Worm (Caenorhabditis elegans) whole organism, young adult: ENCODE data around the gene ugt-55.

ENCODE experiments used
- B0261.1 ChIP-seq: sonication (generic microtip); optimal IDR thresholded peaks from 2 replicates; lab custom pipeline; 2016; ENCODE audit warnings: mild to moderate bottlenecking, missing genetic modification characterization, moderate library complexity, missing compliant biosample characterization
- C06A6.2 ChIP-seq: fragments of 200-800 bp; sonication (Bioruptor generic); conservative IDR thresholded peaks from 2 replicates; pipeline ENCODE4 v1.3.6; 2022; ENCODE audit warnings: missing genetic modification characterization, missing compliant biosample characterization
- F22D6.2 ChIP-seq: sonication (generic microtip); optimal IDR thresholded peaks from 2 replicates; lab custom pipeline; 2016; ENCODE audit warnings: mild to moderate bottlenecking, missing genetic modification characterization, missing compliant biosample characterization
- F33H1.4 ChIP-seq: fragments of 200-800 bp; sonication (Bioruptor generic); IDR thresholded peaks from 2 replicates; pipeline ENCODE4 v1.3.6; 2022; ENCODE audit warnings: missing genetic modification reagents, missing genetic modification characterization, missing compliant biosample characterization
- F37B4.10 ChIP-seq: fragments of 200-800 bp; sonication (Bioruptor generic); IDR thresholded peaks from 2 replicates; pipeline ENCODE4 v1.3.6; 2022; ENCODE audit warnings: missing genetic modification characterization, missing compliant biosample characterization
- F49E8.2 ChIP-seq: sonication (generic microtip); optimal IDR thresholded peaks from 3 replicates; lab custom pipeline; 2017; ENCODE audit warnings: missing genetic modification characterization, mild to moderate bottlenecking, missing compliant biosample characterization, antibody characterized with exemption, moderate library complexity; ENCODE audit not compliant: insufficient read depth
- K11D2.4 ChIP-seq: fragments of 200-800 bp; sonication (Bioruptor generic); IDR thresholded peaks from 2 replicates; pipeline ENCODE4 v1.3.6; 2022; ENCODE audit warnings: missing genetic modification reagents, missing genetic modification characterization, missing compliant biosample characterization
- Y56A3A.18 ChIP-seq: fragments of 200-800 bp; sonication (Bioruptor generic); IDR thresholded peaks from 2 replicates; pipeline ENCODE4 v1.3.6; 2022; ENCODE audit warnings: missing genetic modification reagents, missing genetic modification characterization, missing compliant biosample characterization
- Y67H2A.10 ChIP-seq: fragments of 200-800 bp; sonication (Bioruptor generic); conservative IDR thresholded peaks from 2 replicates; pipeline ENCODE4 v1.3.6; 2022; ENCODE audit warnings: missing genetic modification reagents, missing genetic modification characterization, missing compliant biosample characterization
- ZK185.1 ChIP-seq: sonication (generic microtip); optimal IDR thresholded peaks from 2 replicates; lab custom pipeline; 2016; ENCODE audit warnings: mild to moderate bottlenecking, missing genetic modification characterization, missing compliant biosample characterization; ENCODE audit not compliant: poor library complexity, severe bottlenecking
- ama-1 ChIP-seq, 3 experiments: fragments of 150-350 bp in 1 of 3; sonication (generic microtip) in 2 of 3; optimal IDR thresholded peaks; 2 replicates each; lab custom pipeline; 2014 to 2018; ENCODE audit warnings: missing biosample characterization in 2 of 3, missing genetic modification characterization in 2 of 3, missing genetic modification reagents in 2 of 3
- aptf-2 ChIP-seq: fragments of 200-800 bp; sonication (Bioruptor generic); conservative IDR thresholded peaks from 2 replicates; pipeline ENCODE4 v1.3.6; 2022; ENCODE audit warnings: missing genetic modification reagents, missing genetic modification characterization, missing compliant biosample characterization
- aptf-3 ChIP-seq: fragments of 200-800 bp; sonication (Bioruptor generic); IDR thresholded peaks from 2 replicates; pipeline ENCODE4 v1.3.6; 2022; ENCODE audit warnings: missing genetic modification characterization, missing compliant biosample characterization
- atf-7 ChIP-seq: sonication (generic microtip); optimal IDR thresholded peaks from 2 replicates; lab custom pipeline; 2017; ENCODE audit warnings: mild to moderate bottlenecking, missing genetic modification characterization, missing compliant biosample characterization
- athp-1 ChIP-seq: sonication (generic microtip); optimal IDR thresholded peaks from 2 replicates; lab custom pipeline; 2017; ENCODE audit warnings: mild to moderate bottlenecking, missing genetic modification characterization, missing compliant biosample characterization
- attf-6 ChIP-seq: fragments of 200-800 bp; sonication (Bioruptor generic); IDR thresholded peaks from 2 replicates; pipeline ENCODE4 v1.3.6; 2022; ENCODE audit warnings: missing genetic modification reagents, missing genetic modification characterization, missing compliant biosample characterization
- cebp-1 ChIP-seq, 2 experiments: fragments of 200-800 bp in 1 of 2; sonication (Bioruptor generic) in 1 of 2; sonication (generic microtip) in 1 of 2; IDR thresholded peaks in 1 of 2; optimal IDR thresholded peaks in 1 of 2; 2 replicates each; pipeline versions ENCODE4 v1.3.6 to Lab custom; 2017 to 2022; ENCODE audit warnings: missing compliant biosample characterization in 2 of 2, missing genetic modification characterization in 2 of 2, mild to moderate bottlenecking in 1 of 2, missing genetic modification reagents in 1 of 2, moderate library complexity in 1 of 2
- ceh-27 ChIP-seq: fragments of 200-800 bp; sonication (Bioruptor generic); optimal IDR thresholded peaks from 2 replicates; lab custom pipeline; 2018; ENCODE audit warnings: mild to moderate bottlenecking, missing genetic modification characterization, moderate library complexity, missing compliant biosample characterization
- ceh-91 ChIP-seq: fragments of 200-800 bp; sonication (Bioruptor generic); IDR thresholded peaks from 2 replicates; pipeline ENCODE4 v1.3.6; 2022; ENCODE audit warnings: missing genetic modification reagents, missing genetic modification characterization, missing compliant biosample characterization
- chd-7 ChIP-seq: sonication (generic microtip); optimal IDR thresholded peaks from 2 replicates; lab custom pipeline; 2016; ENCODE audit warnings: mild to moderate bottlenecking, missing genetic modification characterization, moderate library complexity, missing compliant biosample characterization
- dox-1 ChIP-seq: fragments of 200-800 bp; sonication (Bioruptor generic); IDR thresholded peaks from 2 replicates; pipeline ENCODE4 v1.3.6; 2022; ENCODE audit warnings: missing genetic modification reagents, missing genetic modification characterization, missing compliant biosample characterization
- dpff-1 ChIP-seq: sonication (generic microtip); optimal IDR thresholded peaks from 2 replicates; lab custom pipeline; 2017; ENCODE audit warnings: mild to moderate bottlenecking, missing genetic modification characterization, missing compliant biosample characterization
- dpl-1 ChIP-seq: fragments of 150-350 bp; optimal IDR thresholded peaks from 2 replicates; lab custom pipeline; 2014; ENCODE audit warnings: missing biosample characterization, missing genetic modification reagents, missing genetic modification characterization
- hmg-1.2 ChIP-seq: fragments of 200-800 bp; sonication (Bioruptor generic); IDR thresholded peaks from 2 replicates; pipeline ENCODE4 v1.3.6; 2022; ENCODE audit warnings: missing genetic modification reagents, missing genetic modification characterization, missing compliant biosample characterization
- hsf-1 ChIP-seq: fragments of 200-800 bp; sonication (Bioruptor generic); IDR thresholded peaks from 2 replicates; pipeline ENCODE4 v1.3.6; 2022; ENCODE audit warnings: missing genetic modification reagents, missing genetic modification characterization, missing compliant biosample characterization
- let-607 ChIP-seq, 2 experiments: fragments of 200-800 bp in 1 of 2; sonication (Bioruptor generic) in 1 of 2; sonication (generic microtip) in 1 of 2; optimal IDR thresholded peaks; 2 replicates each; lab custom pipeline; 2016 to 2018; ENCODE audit warnings: mild to moderate bottlenecking in 2 of 2, missing compliant biosample characterization in 2 of 2, missing genetic modification characterization in 2 of 2, moderate library complexity in 2 of 2, missing genotype in 1 of 2
- lin-40 ChIP-seq: sonication (generic microtip); optimal IDR thresholded peaks from 2 replicates; lab custom pipeline; 2016; ENCODE audit warnings: missing genetic modification characterization, mild to moderate bottlenecking, missing compliant biosample characterization, missing genotype, missing genetic modification reagents
- lin-54 ChIP-seq: fragments of 200-800 bp; sonication (Bioruptor generic); optimal IDR thresholded peaks from 2 replicates; lab custom pipeline; 2018; ENCODE audit warnings: mild to moderate bottlenecking, missing genetic modification characterization, missing compliant biosample characterization
- lir-1 ChIP-seq: fragments of 200-800 bp; sonication (Bioruptor generic); conservative IDR thresholded peaks from 2 replicates; pipeline ENCODE4 v1.3.6; 2022; ENCODE audit warnings: missing genetic modification reagents, missing genetic modification characterization, missing compliant biosample characterization
- madf-8 ChIP-seq: fragments of 200-800 bp; sonication (Bioruptor generic); conservative IDR thresholded peaks from 2 replicates; pipeline ENCODE4 v1.3.6; 2022; ENCODE audit warnings: missing genetic modification reagents, missing genetic modification characterization, missing compliant biosample characterization
- mcd-1 ChIP-seq: fragments of 200-800 bp; sonication (Bioruptor generic); IDR thresholded peaks from 2 replicates; pipeline ENCODE4 v1.3.6; 2022; ENCODE audit warnings: missing genetic modification reagents, missing genetic modification characterization, missing compliant biosample characterization
- nfya-2 ChIP-seq: fragments of 200-800 bp; sonication (Bioruptor generic); IDR thresholded peaks from 2 replicates; pipeline ENCODE4 v1.3.6; 2022; ENCODE audit warnings: missing genetic modification reagents, missing genetic modification characterization, missing compliant biosample characterization
- nhr-179 ChIP-seq: sonication (generic microtip); optimal IDR thresholded peaks from 2 replicates; lab custom pipeline; 2016; ENCODE audit warnings: mild to moderate bottlenecking, missing genetic modification characterization, missing compliant biosample characterization
- pbrm-1 ChIP-seq: fragments of 200-800 bp; sonication (Bioruptor generic); IDR thresholded peaks from 2 replicates; pipeline ENCODE4 v1.3.6; 2022; ENCODE audit warnings: missing genetic modification reagents, missing genetic modification characterization, missing compliant biosample characterization
- repo-1 ChIP-seq: sonication (generic microtip); optimal IDR thresholded peaks from 2 replicates; lab custom pipeline; 2017; ENCODE audit warnings: mild to moderate bottlenecking, missing genetic modification characterization, missing compliant biosample characterization
- somi-1 ChIP-seq: fragments of 200-800 bp; sonication (Bioruptor generic); optimal IDR thresholded peaks from 2 replicates; lab custom pipeline; 2018; ENCODE audit warnings: mild to moderate bottlenecking, missing genetic modification characterization, missing compliant biosample characterization
- sptf-2 ChIP-seq: fragments of 200-800 bp; sonication (Bioruptor generic); optimal IDR thresholded peaks from 2 replicates; lab custom pipeline; 2018; ENCODE audit warnings: mild to moderate bottlenecking, missing genetic modification characterization, missing compliant biosample characterization
- tbp1 ChIP-seq: fragments of 200-800 bp; sonication (Bioruptor generic); optimal IDR thresholded peaks from 2 replicates; lab custom pipeline; 2018; ENCODE audit warnings: mild to moderate bottlenecking, missing genetic modification characterization, missing compliant biosample characterization
- tlf-1 ChIP-seq: fragments of 200-800 bp; sonication (Bioruptor generic); optimal IDR thresholded peaks from 2 replicates; lab custom pipeline; 2018; ENCODE audit warnings: mild to moderate bottlenecking, missing genetic modification characterization, missing compliant biosample characterization
- unc-62 ChIP-seq: fragments of 150-350 bp; optimal IDR thresholded peaks from 2 replicates; lab custom pipeline; 2014; ENCODE audit warnings: missing biosample characterization, missing genetic modification reagents, missing genetic modification characterization
- ztf-18 ChIP-seq: sonication (generic microtip); optimal IDR thresholded peaks from 2 replicates; lab custom pipeline; 2016; ENCODE audit warnings: missing genotype, mild to moderate bottlenecking, missing genetic modification characterization, missing compliant biosample characterization
- ztf-22 ChIP-seq: fragments of 200-800 bp; sonication (Bioruptor generic); optimal IDR thresholded peaks from 2 replicates; lab custom pipeline; 2018; ENCODE audit warnings: mild to moderate bottlenecking, missing genetic modification characterization, moderate library complexity, missing compliant biosample characterization
- ztf-26 ChIP-seq: sonication (generic microtip); optimal IDR thresholded peaks from 2 replicates; lab custom pipeline; 2017; ENCODE audit warnings: missing genetic modification characterization, missing compliant biosample characterization

ugt-55 gene

DNA sequence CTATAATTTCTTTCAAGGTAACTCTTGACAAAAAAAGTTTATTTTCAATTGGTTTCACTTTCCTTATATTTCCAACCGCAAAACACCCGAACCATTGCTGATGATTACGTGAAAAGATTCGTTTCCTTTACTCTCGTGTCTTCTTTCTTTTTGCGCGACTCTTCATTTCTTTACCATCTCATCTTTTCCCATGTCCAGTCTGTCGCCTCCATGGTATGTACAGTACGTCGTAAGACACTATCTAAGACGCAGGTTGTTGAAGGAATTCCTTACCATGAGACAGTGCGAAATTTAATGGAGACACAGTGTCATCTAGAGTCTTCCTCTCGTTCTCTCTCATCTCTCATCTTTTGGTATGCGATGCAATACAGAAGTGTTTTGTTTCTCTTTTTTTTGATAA, 43.7 kb downstream of the ugt-55 start (continued):
- TF ChIP-seq madf-8 (GFP tag; lab: Robert Waterston, UW) = no peak
- TF ChIP-seq ceh-27 (GFP tag; lab: Kevin White, UChicago) = peak; percentile 34
- TF ChIP-seq ZK185.1 = peak; percentile 43
- TF ChIP-seq F33H1.4 (GFP tag; lab: Robert Waterston, UW) = no peak
- TF ChIP-seq somi-1 (GFP tag; lab: Kevin White, UChicago) = peak; percentile 50
- no peak for TF ChIP-seq mcd-1 (GFP tag; lab: Robert Waterston, UW)
- TF ChIP-seq sptf-2 = no peak
- no peak for TF ChIP-seq attf-6
- TF ChIP-seq Y56A3A.18 (GFP tag; lab: Robert Waterston, UW) = 0 out of 2 replicates have a peak, but pooled peaks have one; percentile 64
- TF ChIP-seq ztf-26 = no peak
- TF ChIP-seq let-607 (tag; optimal IDR thresholded peaks at IDR 0.05; lab: Kevin White, UChicago) = peak in 1 of 2 experiments; percentile 14
- TF ChIP-seq unc-62 (GFP tag; lab: Kevin White, UChicago) = peak; percentile 46
- no peak for TF ChIP-seq Y67H2A.10
- peak; percentile 12 for TF ChIP-seq lin-54
- TF ChIP-seq hmg-1.2 (GFP tag; lab: Robert Waterston, UW) = peak; percentile 66; the same call in 1 of the 2 replicates
- TF ChIP-seq ztf-22 (GFP tag; lab: Kevin White, UChicago) = no peak
- TF ChIP-seq nfya-2 (GFP tag; lab: Robert Waterston, UW) = no peak
- no peak for TF ChIP-seq aptf-2 (GFP tag; lab: Robert Waterston, UW)
- TF ChIP-seq dox-1 (GFP tag; lab: Robert Waterston, UW) = peak; percentile 35; the same call in 1 of the 2 replicates
- TF ChIP-seq cebp-1 (GFP tag; IDR thresholded peaks at IDR 0.05; lab: Robert Waterston, UW) = no peak
- TF ChIP-seq cebp-1 (tag; optimal IDR thresholded peaks at IDR 0.05; lab: Kevin White, UChicago) = peak; percentile 56
- peak; percentile 49 for TF ChIP-seq lin-40 (tag; lab: Kevin White, UChicago)
- TF ChIP-seq C06A6.2 (GFP tag; lab: Robert Waterston, UW) = no peak
- peak; percentile 9 for TF ChIP-seq ztf-18 (tag; lab: Kevin White, UChicago)
- TF ChIP-seq, all 124 proteins: peak for 17

DNA sequence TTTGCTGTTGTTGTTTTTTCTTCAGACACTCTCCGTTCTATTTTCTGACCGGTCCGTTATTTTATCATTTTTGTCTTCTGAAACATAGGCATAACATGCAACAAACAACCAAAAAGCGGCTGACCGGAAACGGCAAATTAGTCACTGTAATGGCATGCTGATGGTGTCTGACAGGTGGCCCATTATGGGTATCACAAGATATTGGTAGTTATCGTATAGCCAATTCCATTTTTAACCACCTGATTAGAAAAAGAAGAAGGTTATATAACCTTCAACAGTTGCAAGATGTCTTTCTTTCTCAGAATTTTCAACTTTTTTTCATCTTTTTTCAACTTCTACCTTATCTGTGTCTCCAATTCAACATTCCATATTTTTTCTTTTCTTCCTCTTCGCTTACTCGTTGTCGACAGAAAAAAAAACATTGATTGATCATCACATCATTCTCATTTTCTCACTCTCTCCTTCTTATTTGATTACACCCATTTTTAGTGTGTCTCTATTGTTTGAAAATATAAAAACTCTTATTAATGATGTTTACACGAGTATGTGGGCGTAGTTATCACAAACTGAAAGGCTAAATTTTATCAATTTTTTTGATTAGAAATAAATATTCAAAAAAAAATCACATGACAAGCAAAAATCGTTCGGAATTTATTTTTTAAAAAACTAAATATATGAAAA, 44.4 kb downstream of the ugt-55 start:
- TF ChIP-seq tbp1 (GFP tag; lab: Kevin White, UChicago) (no peak), repo-1 (tag; lab: Kevin White, UChicago) (no peak), somi-1 (GFP tag; lab: Kevin White, UChicago) (peak; percentile 12), pbrm-1 (GFP tag; lab: Robert Waterston, UW) (0 out of 2 replicates have a peak, but pooled peaks have one; percentile 20), hsf-1 (GFP tag; lab: Robert Waterston, UW) (no peak), F37B4.10 (GFP tag; lab: Robert Waterston, UW) (no peak)

ce11 chrV:12301985-12302591, 45.6 kb downstream of the ugt-55 start, which contains the start of the genes frm-7 and F55C5.17:
Gene frm-7 (plus strand): TSS chrV:12302484.
Gene F55C5.17 (plus strand): TSS chrV:12302541.
- TF ChIP-seq athp-1 (tag; lab: Kevin White, UChicago) = no peak
- no peak for TF ChIP-seq ceh-91
- no peak for TF ChIP-seq ama-1 (optimal IDR thresholded peaks at IDR 0.05; lab: Kevin White, UChicago)
- TF ChIP-seq ama-1 (GFP tag; optimal IDR thresholded peaks at IDR 0.05; lab: Kevin White, UChicago) = no peak
- no peak for TF ChIP-seq F33H1.4 (GFP tag; lab: Robert Waterston, UW)
- TF ChIP-seq nhr-179 (tag; lab: Kevin White, UChicago) = no peak
- no peak for TF ChIP-seq dpl-1 (GFP tag; lab: Kevin White, UChicago)
- no peak for TF ChIP-seq lin-54
- TF ChIP-seq F22D6.2 (tag; lab: Kevin White, UChicago) = no peak
- TF ChIP-seq atf-7 = peak; percentile 51
- no peak for TF ChIP-seq B0261.1 (tag; lab: Kevin White, UChicago)
- no peak for TF ChIP-seq K11D2.4 (GFP tag; lab: Robert Waterston, UW)
- no peak for TF ChIP-seq aptf-3 (GFP tag; lab: Robert Waterston, UW)
- TF ChIP-seq dpff-1 (tag; lab: Kevin White, UChicago) = no peak
- TF ChIP-seq Y56A3A.18 (GFP tag; lab: Robert Waterston, UW) = 0 out of 2 replicates have a peak, but pooled peaks have one; percentile 27
- TF ChIP-seq chd-7 (tag; lab: Kevin White, UChicago) = peak; percentile 32
- peak; percentile 20 for TF ChIP-seq tlf-1
- TF ChIP-seq F49E8.2 (tag; lab: Kevin White, UChicago) = no peak
- TF ChIP-seq attf-6 = no peak
- no peak for TF ChIP-seq lir-1 (GFP tag; lab: Robert Waterston, UW)
- TF ChIP-seq lin-40 (tag; lab: Kevin White, UChicago) = peak; percentile 48
